Fruit fly (Drosophila melanogaster) whole organism, embryonic: ENCODE data around the gene cni.

Experiments used
- Ada2b ChIP-seq: fragments of 200-800 bp; sonication (Bioruptor generic); IDR thresholded peaks from 2 replicates; pipeline ENCODE4 v1.3.6; 2022; ENCODE audit warnings: missing biosample characterization, missing genetic modification characterization
- Atf3 ChIP-seq: fragments of 200-800 bp; sonication (Bioruptor generic); optimal IDR thresholded peaks from 3 replicates; lab custom pipeline; 2016; ENCODE audit warnings: missing biosample characterization, missing genetic modification characterization
- Atf6 ChIP-seq: fragments of 200-800 bp; sonication (Bioruptor generic); IDR thresholded peaks from 2 replicates; pipeline ENCODE4 v1.3.6; 2022; ENCODE audit warnings: missing biosample characterization, missing genetic modification characterization
- BEAF-32 ChIP-seq: fragments of 200-800 bp; sonication (Bioruptor generic); optimal IDR thresholded peaks from 3 replicates; lab custom pipeline; 2017; ENCODE audit warnings: missing biosample characterization, missing genetic modification characterization, mild to moderate bottlenecking, moderate library complexity, missing genetic modification reagents
- CG10431 ChIP-seq: fragments of 200-800 bp; sonication (Bioruptor generic); optimal IDR thresholded peaks from 3 replicates; lab custom pipeline; 2018; ENCODE audit warnings: missing biosample characterization, mild to moderate bottlenecking, missing genetic modification characterization
- CG10979 ChIP-seq: fragments of 200-800 bp; sonication (Bioruptor generic); optimal IDR thresholded peaks from 2 replicates; lab custom pipeline; 2018; ENCODE audit warnings: missing biosample characterization, mild to moderate bottlenecking, missing genetic modification characterization, moderate library complexity
- CG11398 ChIP-seq: fragments of 200-800 bp; sonication (Bioruptor generic); optimal IDR thresholded peaks from 2 replicates; lab custom pipeline; 2016; ENCODE audit warnings: missing biosample characterization, missing genetic modification characterization
- CG11695 ChIP-seq: fragments of 200-800 bp; sonication (Bioruptor generic); IDR thresholded peaks from 3 replicates; pipeline ENCODE4 v1.3.6; 2022; ENCODE audit warnings: missing biosample characterization, missing genetic modification characterization
- CG13287 ChIP-seq: fragments of 200-800 bp; sonication (Bioruptor generic); IDR thresholded peaks from 2 replicates; pipeline ENCODE4 v1.3.6; 2022; ENCODE audit warnings: missing biosample characterization, missing genetic modification characterization; ENCODE audit not compliant: partially characterized antibody
- CG13296 ChIP-seq: fragments of 200-800 bp; sonication (Bioruptor generic); optimal IDR thresholded peaks from 3 replicates; lab custom pipeline; 2018; ENCODE audit warnings: missing biosample characterization, mild to moderate bottlenecking, missing genetic modification characterization
- CG13424 ChIP-seq: fragments of 200-800 bp; sonication (Bioruptor generic); optimal IDR thresholded peaks from 2 replicates; lab custom pipeline; 2019; ENCODE audit warnings: missing biosample characterization, mild to moderate bottlenecking, missing genetic modification characterization, moderate library complexity
- CG14860 ChIP-seq: fragments of 200-800 bp; sonication (Bioruptor generic); IDR thresholded peaks from 3 replicates; pipeline ENCODE4 v1.3.6; 2022; ENCODE audit warnings: missing biosample characterization, missing genetic modification characterization; ENCODE audit not compliant: partially characterized antibody
- CG14965 ChIP-seq: fragments of 200-800 bp; sonication (Bioruptor generic); optimal IDR thresholded peaks from 2 replicates; lab custom pipeline; 2016; ENCODE audit warnings: missing biosample characterization, missing genetic modification characterization, borderline replicate concordance
- CG15514 ChIP-seq: fragments of 200-800 bp; sonication (Bioruptor generic); optimal IDR thresholded peaks from 3 replicates; lab custom pipeline; 2017; ENCODE audit warnings: missing biosample characterization, missing genetic modification characterization, mild to moderate bottlenecking, moderate library complexity, missing genetic modification reagents
- CG1602 ChIP-seq: fragments of 200-800 bp; sonication (Bioruptor generic); optimal IDR thresholded peaks from 3 replicates; lab custom pipeline; 2016; ENCODE audit warnings: missing biosample characterization, missing genetic modification characterization
- CG17385 ChIP-seq: fragments of 200-800 bp; sonication (Bioruptor generic); optimal IDR thresholded peaks from 3 replicates; lab custom pipeline; 2018; ENCODE audit warnings: missing biosample characterization, mild to moderate bottlenecking, missing genetic modification characterization
- CG17802 ChIP-seq: fragments of 200-800 bp; sonication (Bioruptor generic); optimal IDR thresholded peaks from 2 replicates; lab custom pipeline; 2018; ENCODE audit warnings: missing biosample characterization, mild to moderate bottlenecking, missing genetic modification characterization, moderate library complexity
- CG17912 ChIP-seq: fragments of 200-800 bp; sonication (Bioruptor generic); optimal IDR thresholded peaks from 2 replicates; lab custom pipeline; 2018; ENCODE audit warnings: missing biosample characterization, mild to moderate bottlenecking, missing genetic modification characterization
- CG2129 ChIP-seq: fragments of 200-800 bp; sonication (Bioruptor generic); IDR thresholded peaks from 2 replicates; pipeline ENCODE4 v1.3.6; 2022; ENCODE audit warnings: missing biosample characterization, missing genetic modification characterization; ENCODE audit not compliant: partially characterized antibody
- CG2875 ChIP-seq: fragments of 200-800 bp; sonication (Bioruptor generic); optimal IDR thresholded peaks from 2 replicates; lab custom pipeline; 2017; ENCODE audit warnings: missing biosample characterization, mild to moderate bottlenecking, missing genetic modification characterization, missing genetic modification reagents
- CG3163 ChIP-seq: fragments of 200-800 bp; sonication (Bioruptor generic); optimal IDR thresholded peaks from 3 replicates; lab custom pipeline; 2016; ENCODE audit warnings: missing biosample characterization, missing genetic modification characterization
- CG5180 ChIP-seq: fragments of 200-800 bp; sonication (Bioruptor generic); optimal IDR thresholded peaks from 3 replicates; lab custom pipeline; 2017; ENCODE audit warnings: missing biosample characterization, missing genetic modification characterization, mild to moderate bottlenecking, moderate library complexity, missing genetic modification reagents
- CG5953 ChIP-seq: fragments of 200-800 bp; sonication (Bioruptor generic); IDR thresholded peaks from 2 replicates; pipeline ENCODE4 v1.3.6; 2022; ENCODE audit warnings: missing biosample characterization, missing genetic modification characterization
- CG6689 ChIP-seq: fragments of 200-800 bp; sonication (Bioruptor generic); IDR thresholded peaks from 2 replicates; pipeline ENCODE4 v1.3.6; 2022; ENCODE audit warnings: missing biosample characterization, missing genetic modification characterization
- CG6813 ChIP-seq: fragments of 200-800 bp; sonication (Bioruptor generic); optimal IDR thresholded peaks from 2 replicates; lab custom pipeline; 2017; ENCODE audit warnings: missing biosample characterization, missing genetic modification characterization, mild to moderate bottlenecking, moderate library complexity, missing genetic modification reagents
- CG8478 ChIP-seq: fragments of >200 bp; optimal IDR thresholded peaks from 2 replicates; lab custom pipeline; 2018
- CG9727 ChIP-seq: fragments of 200-800 bp; sonication (Bioruptor generic); optimal IDR thresholded peaks from 3 replicates; lab custom pipeline; 2017; ENCODE audit warnings: missing biosample characterization, mild to moderate bottlenecking, missing genetic modification characterization
- CHES-1-like ChIP-seq: fragments of 200-800 bp; sonication (Bioruptor generic); optimal IDR thresholded peaks from 2 replicates; lab custom pipeline; 2016; ENCODE audit warnings: missing biosample characterization, missing genetic modification characterization
- HLH3B ChIP-seq: fragments of 200-800 bp; sonication (Bioruptor generic); IDR thresholded peaks from 2 replicates; pipeline ENCODE4 v1.3.6; 2022; ENCODE audit warnings: missing biosample characterization, missing genetic modification characterization
- Spps ChIP-seq: fragments of 200-800 bp; sonication (Bioruptor generic); optimal IDR thresholded peaks from 2 replicates; lab custom pipeline; 2018; ENCODE audit warnings: missing biosample characterization, mild to moderate bottlenecking, missing genetic modification characterization
- bbx ChIP-seq: fragments of 200-800 bp; sonication (Bioruptor generic); IDR thresholded peaks from 2 replicates; pipeline ENCODE4 v1.3.6; 2022; ENCODE audit warnings: missing biosample characterization, missing genetic modification characterization; ENCODE audit not compliant: partially characterized antibody
- bowl ChIP-seq: fragments of 200-800 bp; sonication (Bioruptor generic); IDR thresholded peaks from 2 replicates; pipeline ENCODE4 v1.3.6; 2022; ENCODE audit warnings: missing biosample characterization, missing genetic modification characterization
- chinmo ChIP-seq: fragments of 200-800 bp; sonication (Bioruptor generic); IDR thresholded peaks from 4 replicates; pipeline ENCODE4 v1.3.6; 2022; ENCODE audit warnings: missing biosample characterization, missing genetic modification characterization; ENCODE audit not compliant: partially characterized antibody
- disco-r ChIP-seq: fragments of 200-800 bp; sonication (Bioruptor generic); optimal IDR thresholded peaks from 2 replicates; lab custom pipeline; 2016; ENCODE audit warnings: missing biosample characterization, missing genetic modification characterization
- fd3F ChIP-seq: fragments of 200-800 bp; sonication (Bioruptor generic); optimal IDR thresholded peaks from 2 replicates; lab custom pipeline; 2018; ENCODE audit warnings: missing biosample characterization, mild to moderate bottlenecking, missing genetic modification characterization, moderate library complexity
- ftz-f1 ChIP-seq: fragments of 200-800 bp; sonication (Bioruptor generic); optimal IDR thresholded peaks from 2 replicates; lab custom pipeline; 2016; ENCODE audit warnings: missing biosample characterization, missing genetic modification characterization
- gem ChIP-seq: fragments of 200-800 bp; sonication (Bioruptor generic); optimal IDR thresholded peaks from 2 replicates; lab custom pipeline; 2019; ENCODE audit warnings: missing biosample characterization, mild to moderate bottlenecking, missing genetic modification characterization, moderate library complexity
- h ChIP-seq: fragments of >200 bp; optimal IDR thresholded peaks from 2 replicates; lab custom pipeline; 2017
- her ChIP-seq: fragments of 200-800 bp; sonication (Bioruptor generic); optimal IDR thresholded peaks from 2 replicates; lab custom pipeline; 2016; ENCODE audit warnings: missing biosample characterization, missing genetic modification characterization
- jumu ChIP-seq: fragments of 200-800 bp; sonication (Bioruptor generic); optimal IDR thresholded peaks from 3 replicates; lab custom pipeline; 2016; ENCODE audit warnings: missing biosample characterization, missing genetic modification characterization
- knrl ChIP-seq: fragments of 200-800 bp; sonication (Bioruptor generic); IDR thresholded peaks from 3 replicates; pipeline ENCODE4 v1.3.6; 2022; ENCODE audit warnings: missing biosample characterization, missing genetic modification characterization; ENCODE audit not compliant: partially characterized antibody
- nau ChIP-seq: fragments of 200-800 bp; sonication (Bioruptor generic); optimal IDR thresholded peaks from 3 replicates; lab custom pipeline; 2017; ENCODE audit warnings: missing biosample characterization, mild to moderate bottlenecking, missing genetic modification characterization, missing genetic modification reagents
- p53 ChIP-seq: fragments of 200-800 bp; sonication (Bioruptor generic); optimal IDR thresholded peaks from 2 replicates; lab custom pipeline; 2016; ENCODE audit warnings: missing biosample characterization, missing genetic modification characterization
- pum ChIP-seq: fragments of 200-800 bp; sonication (Bioruptor generic); optimal IDR thresholded peaks from 2 replicates; lab custom pipeline; 2016; ENCODE audit warnings: missing biosample characterization, missing genetic modification characterization
- rib ChIP-seq: fragments of 200-800 bp; sonication (Bioruptor generic); IDR thresholded peaks from 2 replicates; pipeline ENCODE4 v1.3.6; 2022; ENCODE audit warnings: missing biosample characterization, missing genetic modification characterization
- slp2 ChIP-seq: fragments of 200-800 bp; sonication (Bioruptor generic); optimal IDR thresholded peaks from 2 replicates; lab custom pipeline; 2016; ENCODE audit warnings: missing biosample characterization, missing genetic modification characterization
- tll ChIP-seq, 2 experiments: fragments of 200-800 bp in 1 of 2; fragments of >200 bp in 1 of 2; sonication (Bioruptor generic) in 1 of 2; optimal IDR thresholded peaks; 2 replicates each; lab custom pipeline; 2017 to 2019; ENCODE audit warnings: missing biosample characterization in 2 of 2, missing genetic modification characterization in 2 of 2, mild to moderate bottlenecking in 1 of 2, moderate library complexity in 1 of 2
- wor ChIP-seq: fragments of 200-800 bp; sonication (Bioruptor generic); IDR thresholded peaks from 2 replicates; pipeline ENCODE4 v1.3.6; 2022; ENCODE audit warnings: missing biosample characterization, missing genetic modification characterization
- yki ChIP-seq: fragments of >200 bp; optimal IDR thresholded peaks from 3 replicates; lab custom pipeline; 2018
- zen ChIP-seq: fragments of 200-800 bp; sonication (Bioruptor generic); optimal IDR thresholded peaks from 3 replicates; lab custom pipeline; 2018; ENCODE audit warnings: missing biosample characterization, mild to moderate bottlenecking, missing genetic modification characterization, moderate library complexity

cni gene

dm6 chr2L:16329102-16329520 is 18.6 kb upstream of the cni start, which contains the start of gene mRpL4 (continued):
- 0 out of 3 replicates have a peak, but pooled peaks have one; percentile 32 for TF ChIP-seq CG11695 (GFP tag; lab: Robert Waterston, UW)
- TF ChIP-seq her (GFP tag; lab: Kevin White, UChicago) = peak; percentile 66
- TF ChIP-seq CG15514 (GFP tag; lab: Kevin White, UChicago) = peak; percentile 65
- TF ChIP-seq wor (GFP tag; lab: Robert Waterston, UW) = no peak
- peak; percentile 58 for TF ChIP-seq CG1602 (GFP tag; lab: Kevin White, UChicago)
- peak; percentile 51 for TF ChIP-seq CG9727 (GFP tag; lab: Kevin White, UChicago)
- TF ChIP-seq CG5953 (GFP tag; lab: Robert Waterston, UW) = peak; percentile 51; the same call in 1 of the 2 replicates
- peak; percentile 48 for TF ChIP-seq CG13424 (tag; lab: Kevin White, UChicago)
- TF ChIP-seq bbx (GFP tag; lab: Robert Waterston, UW) = peak; percentile 99
- peak; percentile 22 for TF ChIP-seq fd3F (GFP tag; lab: Kevin White, UChicago)
- TF ChIP-seq CG5180 (GFP tag; lab: Kevin White, UChicago) = no peak
- peak; percentile 48 for TF ChIP-seq CG13296 (GFP tag; lab: Kevin White, UChicago)
- peak; percentile 50 for TF ChIP-seq CG10979 (tag; lab: Kevin White, UChicago)
- TF ChIP-seq CG6689 (GFP tag; lab: Robert Waterston, UW) = peak; percentile 55; the same call in 1 of the 2 replicates
- peak in 1 of 2 experiments; percentile 13 for TF ChIP-seq tll (GFP tag; optimal IDR thresholded peaks at IDR 0.05; lab: Kevin White, UChicago)
- no peak for TF ChIP-seq CG17912 (GFP tag; lab: Kevin White, UChicago)
- no peak for TF ChIP-seq h (lab: Kevin White, UChicago)
- peak; percentile 58 for TF ChIP-seq CG3163 (GFP tag; lab: Kevin White, UChicago)
- TF ChIP-seq CG6813 (GFP tag; lab: Kevin White, UChicago) = peak; percentile 12
- peak; percentile 94 for TF ChIP-seq BEAF-32 (GFP tag; lab: Kevin White, UChicago)
- no peak for TF ChIP-seq bowl (GFP tag; lab: Robert Waterston, UW)
- TF ChIP-seq jumu (GFP tag; lab: Kevin White, UChicago) = peak; percentile 83
- TF ChIP-seq ftz-f1 (GFP tag; lab: Kevin White, UChicago) = no peak
- peak; percentile 99 for TF ChIP-seq CG13287
- peak; percentile 58 for TF ChIP-seq CG11398
- TF ChIP-seq CHES-1-like (GFP tag; lab: Kevin White, UChicago) = peak; percentile 76
- peak; percentile 35 for TF ChIP-seq disco-r (GFP tag; lab: Kevin White, UChicago)
- peak; percentile 85 for TF ChIP-seq pum (GFP tag; lab: Kevin White, UChicago)
- TF ChIP-seq CG17802 (tag; lab: Kevin White, UChicago) = peak; percentile 53
- peak; percentile 91 for TF ChIP-seq CG2129 (GFP tag; lab: Robert Waterston, UW)
- TF ChIP-seq CG17385 (GFP tag; lab: Kevin White, UChicago) = peak; percentile 40
- no peak for TF ChIP-seq yki (lab: Kevin White, UChicago)
- peak; percentile 72 for TF ChIP-seq slp2 (GFP tag; lab: Kevin White, UChicago)
- no peak for TF ChIP-seq CG8478
- peak; percentile 48; the same call in 1 of the 2 replicates for TF ChIP-seq HLH3B (GFP tag; lab: Robert Waterston, UW)
- peak; percentile 41; the same call in 1 of the 2 replicates for TF ChIP-seq Ada2b (GFP tag; lab: Robert Waterston, UW)
- peak; percentile 49 for TF ChIP-seq zen (tag; lab: Kevin White, UChicago)
- TF ChIP-seq gem (tag; lab: Kevin White, UChicago) = peak; percentile 71
- no peak for TF ChIP-seq CG10431 (GFP tag; lab: Kevin White, UChicago)
- TF ChIP-seq p53 (GFP tag; lab: Kevin White, UChicago) = peak; percentile 70
- peak; percentile 99 for TF ChIP-seq CG14860 (GFP tag; lab: Robert Waterston, UW)
- TF ChIP-seq CG14965 (GFP tag; lab: Kevin White, UChicago) = no peak
- TF ChIP-seq Atf3 (GFP tag; lab: Kevin White, UChicago) = peak; percentile 68
- peak; percentile 98 for TF ChIP-seq chinmo
- TF ChIP-seq CG2875 (GFP tag; lab: Kevin White, UChicago) = peak; percentile 32
- TF ChIP-seq Spps (tag; lab: Kevin White, UChicago) = no peak
- TF ChIP-seq nau (GFP tag; lab: Kevin White, UChicago) = no peak
- TF ChIP-seq Atf6 (GFP tag; lab: Robert Waterston, UW) = peak; percentile 42; the same call in 1 of the 2 replicates
- peak; percentile 99 for TF ChIP-seq knrl (GFP tag; lab: Robert Waterston, UW)
- no peak for TF ChIP-seq rib
